Worm (Caenorhabditis elegans) whole organism, L4/young adult: ENCODE results near the gene srx-105.

Experiments
- W03F9.2 ChIP-seq: fragments of 150-350 bp; optimal IDR thresholded peaks from 2 replicates; lab custom pipeline; 2014; ENCODE audit warnings: missing biosample characterization, missing genetic modification characterization
- dao-5 ChIP-seq: sonication (generic microtip); optimal IDR thresholded peaks from 2 replicates; lab custom pipeline; 2016; ENCODE audit warnings: missing genotype, missing genetic modification characterization, moderate library complexity, missing compliant biosample characterization
- him-1 ChIP-seq: sonication (generic microtip); optimal IDR thresholded peaks from 2 replicates; lab custom pipeline; 2016; ENCODE audit warnings: missing genotype, missing genetic modification reagents, missing genetic modification characterization, missing compliant biosample characterization

ce11 chrII:3663796-3664195, 37.4 kb downstream of the srx-105 start, which contains the start of gene F19B10.6:
- TF ChIP-seq him-1 (tag; lab: Kevin White, UChicago) (no peak), dao-5 (tag; lab: Kevin White, UChicago) (no peak), W03F9.2 (tag; lab: Kevin White, UChicago) (no peak)
